Fruit fly (Drosophila melanogaster): ENCODE results near the gene CG4462.

dm6 chr3R:19911030-19911429, 14.1 kb downstream of the CG4462 start:
- no peak for TF ChIP-seq Myc (optimal IDR thresholded peaks at IDR 0.05)
- TF ChIP-seq Mio (GFP tag; optimal IDR thresholded peaks at IDR 0.05): no peak
- no peak for TF ChIP-seq CG32264 (GFP tag; optimal IDR thresholded peaks at IDR 0.05)
- TF ChIP-seq br (GFP tag; optimal IDR thresholded peaks at IDR 0.05): no peak
- no peak for TF ChIP-seq pan (optimal IDR thresholded peaks at IDR 0.05)
- no peak for TF ChIP-seq Rel (GFP tag; optimal IDR thresholded peaks at IDR 0.05)
- TF ChIP-seq Rel (tag; optimal IDR thresholded peaks at IDR 0.05): no peak
- TF ChIP-seq psq (GFP tag; optimal IDR thresholded peaks at IDR 0.05): no peak
- no peak for TF ChIP-seq CG9705 (GFP tag; optimal IDR thresholded peaks at IDR 0.05)
- no peak for TF ChIP-seq Hr78 (GFP tag; optimal IDR thresholded peaks at IDR 0.05)
- TF ChIP-seq Dif (GFP tag; optimal IDR thresholded peaks at IDR 0.05; ENCODE audit: partially characterized antibody): no peak
- no peak for TF ChIP-seq sage (GFP tag; optimal IDR thresholded peaks at IDR 0.05)
